Worm (Caenorhabditis elegans) whole organism, L4/young adult: Measurements from ENCODE around the gene ssq-4.

Experiments used
- dao-5 ChIP-seq: sonication (generic microtip); optimal IDR thresholded peaks from 2 replicates; lab custom pipeline; 2016; ENCODE audit warnings: missing genotype, missing genetic modification characterization, moderate library complexity, missing compliant biosample characterization
- him-1 ChIP-seq: sonication (generic microtip); optimal IDR thresholded peaks from 2 replicates; lab custom pipeline; 2016; ENCODE audit warnings: missing genotype, missing genetic modification reagents, missing genetic modification characterization, missing compliant biosample characterization

ce11 chrIV:5020533-5020932 is 4.3 kb downstream of the ssq-4 start, which contains the start of gene T28H11.8:
- TF ChIP-seq him-1 (tag; lab: Kevin White, UChicago): no peak
- TF ChIP-seq dao-5 (tag; lab: Kevin White, UChicago): no peak
